Worm (Caenorhabditis elegans) whole organism, L3 larva: ENCODE results near the gene Y44A6B.3.

Source experiments
- R02D3.7 ChIP-seq: fragments of 150-350 bp; optimal IDR thresholded peaks from 2 replicates; lab custom pipeline; 2014; ENCODE audit warnings: missing biosample characterization, missing genetic modification characterization
- ZK546.5 ChIP-seq: sonication (generic microtip); optimal IDR thresholded peaks from 2 replicates; lab custom pipeline; 2017; ENCODE audit warnings: missing biosample characterization, missing genetic modification characterization
- ceh-16 ChIP-seq: sonication (generic microtip); optimal IDR thresholded peaks from 2 replicates; lab custom pipeline; 2017; ENCODE audit warnings: missing biosample characterization, missing genetic modification characterization
- ceh-28 ChIP-seq: fragments of 150-350 bp; optimal IDR thresholded peaks from 2 replicates; lab custom pipeline; 2014; ENCODE audit warnings: missing biosample characterization, missing genetic modification reagents, missing genetic modification characterization
- ceh-82 ChIP-seq: fragments of 150-350 bp; optimal IDR thresholded peaks from 2 replicates; lab custom pipeline; 2014; ENCODE audit warnings: missing biosample characterization, missing genetic modification characterization
- ceh-9 ChIP-seq: sonication (generic microtip); optimal IDR thresholded peaks from 2 replicates; lab custom pipeline; 2018; ENCODE audit warnings: missing biosample characterization, missing genetic modification characterization
- daf-12 ChIP-seq: fragments of 150-350 bp; optimal IDR thresholded peaks from 2 replicates; lab custom pipeline; 2014; ENCODE audit warnings: missing biosample characterization, missing genetic modification reagents, missing genetic modification characterization
- egl-27 ChIP-seq: sonication (generic microtip); optimal IDR thresholded peaks from 4 replicates; lab custom pipeline; 2017; ENCODE audit warnings: missing biosample characterization, missing genetic modification reagents, missing genetic modification characterization
- egl-5 ChIP-seq: fragments of 150-350 bp; optimal IDR thresholded peaks from 2 replicates; lab custom pipeline; 2017; ENCODE audit warnings: missing biosample characterization, missing genetic modification reagents, missing genetic modification characterization, inconsistent platforms
- elt-1 ChIP-seq: fragments of 150-350 bp; optimal IDR thresholded peaks from 2 replicates; lab custom pipeline; 2014; ENCODE audit warnings: missing biosample characterization, missing genetic modification characterization
- elt-2 ChIP-seq: sonication (generic microtip); optimal IDR thresholded peaks from 2 replicates; lab custom pipeline; 2016; ENCODE audit warnings: missing genetic modification reagents, mild to moderate bottlenecking, missing genetic modification characterization, missing compliant biosample characterization
- fkh-10 ChIP-seq: sonication (generic microtip); optimal IDR thresholded peaks from 2 replicates; lab custom pipeline; 2017; ENCODE audit warnings: missing biosample characterization, missing genetic modification reagents, missing genetic modification characterization
- fkh-2 ChIP-seq: fragments of 150-350 bp; optimal IDR thresholded peaks from 2 replicates; lab custom pipeline; 2014; ENCODE audit warnings: missing biosample characterization, missing genetic modification reagents, missing genetic modification characterization
- fos-1 ChIP-seq: fragments of 150-350 bp; optimal IDR thresholded peaks from 2 replicates; lab custom pipeline; 2014; ENCODE audit warnings: missing biosample characterization, missing genetic modification characterization
- hmg-11 ChIP-seq: sonication (generic microtip); optimal IDR thresholded peaks from 2 replicates; lab custom pipeline; 2016; ENCODE audit warnings: missing genetic modification characterization, missing compliant biosample characterization
- jun-1 ChIP-seq: fragments of 150-350 bp; optimal IDR thresholded peaks from 2 replicates; lab custom pipeline; 2014; ENCODE audit warnings: missing biosample characterization, missing genetic modification reagents, missing genetic modification characterization
- lin-39 ChIP-seq: fragments of 150-350 bp; optimal IDR thresholded peaks from 2 replicates; lab custom pipeline; 2018; ENCODE audit warnings: missing biosample characterization, missing genetic modification reagents, missing genetic modification characterization
- mdl-1 ChIP-seq: fragments of 150-350 bp; optimal IDR thresholded peaks from 2 replicates; lab custom pipeline; 2014; ENCODE audit warnings: missing biosample characterization, missing genetic modification characterization
- mml-1 ChIP-seq: fragments of 150-350 bp; sonication (generic microtip); optimal IDR thresholded peaks from 3 replicates; lab custom pipeline; 2014; ENCODE audit warnings: missing biosample characterization, missing genetic modification characterization
- nfya-1 ChIP-seq: sonication (generic microtip); optimal IDR thresholded peaks from 2 replicates; lab custom pipeline; 2017; ENCODE audit warnings: missing genetic modification characterization, mild to moderate bottlenecking, missing compliant biosample characterization, antibody characterized with exemption, moderate library complexity; ENCODE audit not compliant: insufficient read depth
- nhr-23 ChIP-seq: fragments of 150-350 bp; optimal IDR thresholded peaks from 2 replicates; lab custom pipeline; 2014; ENCODE audit warnings: missing biosample characterization, missing genetic modification reagents, missing genetic modification characterization
- nhr-237 ChIP-seq: fragments of 150-350 bp; optimal IDR thresholded peaks from 2 replicates; lab custom pipeline; 2014; ENCODE audit warnings: missing biosample characterization, missing genetic modification characterization
- nhr-28 ChIP-seq: fragments of 150-350 bp; optimal IDR thresholded peaks from 2 replicates; lab custom pipeline; 2014; ENCODE audit warnings: missing biosample characterization, missing genetic modification characterization
- nhr-67 ChIP-seq: fragments of 150-350 bp; optimal IDR thresholded peaks from 2 replicates; lab custom pipeline; 2014; ENCODE audit warnings: missing biosample characterization, missing genetic modification characterization
- nhr-77 ChIP-seq: fragments of 150-350 bp; optimal IDR thresholded peaks from 2 replicates; lab custom pipeline; 2014; ENCODE audit warnings: missing biosample characterization, missing genetic modification characterization
- pha-4 ChIP-seq: fragments of 150-350 bp; optimal IDR thresholded peaks from 2 replicates; lab custom pipeline; 2014; ENCODE audit warnings: missing biosample characterization, missing genetic modification reagents, missing genetic modification characterization
- pqm-1 ChIP-seq: fragments of 150-350 bp; optimal IDR thresholded peaks from 2 replicates; lab custom pipeline; 2017; ENCODE audit warnings: missing biosample characterization, missing genetic modification characterization, inconsistent platforms
- skn-1 ChIP-seq: fragments of 150-350 bp; optimal IDR thresholded peaks from 2 replicates; lab custom pipeline; 2014; ENCODE audit warnings: missing biosample characterization, missing genetic modification characterization
- tbx-2 ChIP-seq: sonication (generic microtip); optimal IDR thresholded peaks from 2 replicates; lab custom pipeline; 2016; ENCODE audit warnings: mild to moderate bottlenecking, missing genetic modification characterization, missing compliant biosample characterization
- zag-1 ChIP-seq: fragments of 150-350 bp; optimal IDR thresholded peaks from 2 replicates; lab custom pipeline; 2014; ENCODE audit warnings: missing biosample characterization, missing genetic modification characterization
- ztf-11 ChIP-seq: fragments of 150-350 bp; optimal IDR thresholded peaks from 2 replicates; lab custom pipeline; 2014; ENCODE audit warnings: missing biosample characterization, missing genetic modification characterization
- ztf-4 ChIP-seq: fragments of 150-350 bp; optimal IDR thresholded peaks from 2 replicates; lab custom pipeline; 2014; ENCODE audit warnings: missing biosample characterization, missing genetic modification characterization

The Y44A6B.3 gene

ce11 chrV:20636855-20637254 lies 1.4 kb downstream of the Y44A6B.3 start, which contains the start of gene ttr-13:
Gene ttr-13, minus strand, starts transcription at chrV:20636955.
- TF ChIP-seq egl-5 (tag; lab: Kevin White, UChicago) (no peak), ZK546.5 (tag; lab: Kevin White, UChicago) (no peak), nfya-1 (tag; lab: Kevin White, UChicago) (no peak), nhr-77 (tag; lab: Kevin White, UChicago) (no peak), ceh-16 (tag; lab: Kevin White, UChicago) (no peak), pha-4 (tag; lab: Kevin White, UChicago) (no peak), fkh-2 (tag; lab: Kevin White, UChicago) (no peak)

- TF ChIP-seq fkh-2 (tag; lab: Kevin White, UChicago) (no peak), mdl-1 (tag; lab: Kevin White, UChicago) (no peak)
- TF ChIP-seq, all 47 proteins: peak for 0
These were observed 3.9 kb downstream of the Y44A6B.3 start, which contains the start of gene F46B3.16 for ce11 chrV:20634330-20634729. Gene F46B3.16, plus strand, starts transcription at chrV:20634630.

- TF ChIP-seq egl-27 (no peak), nhr-23 (tag; lab: Kevin White, UChicago) (no peak), elt-1 (no peak), pqm-1 (tag; lab: Kevin White, UChicago) (no peak), lin-39 (no peak), nhr-28 (tag; lab: Kevin White, UChicago) (no peak), elt-2 (no peak), nhr-237 (tag; lab: Kevin White, UChicago) (no peak), mml-1 (tag; lab: Kevin White, UChicago) (no peak), fkh-2 (tag; lab: Kevin White, UChicago) (no peak), skn-1 (tag; lab: Kevin White, UChicago) (no peak), daf-12 (tag; lab: Kevin White, UChicago) (no peak), tbx-2 (tag; lab: Kevin White, UChicago) (no peak), pha-4 (tag; lab: Kevin White, UChicago) (no peak)
These were observed 4.6 kb downstream of the Y44A6B.3 start, which contains the start of gene F46B3.15 for ce11 chrV:20633619-20634018. Gene F46B3.15, minus strand, starts transcription at chrV:20633719.

DNA sequence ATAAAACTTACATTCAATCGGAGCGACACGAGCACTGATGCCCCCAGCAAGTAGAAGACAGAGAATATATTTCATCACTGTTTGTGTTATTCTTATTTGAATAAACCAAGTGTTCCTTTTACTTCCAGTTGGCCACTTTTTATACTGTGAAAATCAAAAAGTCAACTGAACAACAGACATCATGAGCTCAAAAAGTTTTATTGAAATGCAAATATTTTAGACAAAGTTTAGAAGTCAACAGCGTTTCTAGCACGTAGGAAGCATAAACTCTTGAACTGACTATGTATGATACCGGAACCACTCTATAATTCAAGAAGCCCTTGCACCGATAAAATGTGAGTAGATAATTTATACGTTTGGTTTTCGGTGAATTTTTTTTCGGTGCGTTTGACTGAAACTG lies 7.0 kb downstream of the Y44A6B.3 start, which contains the start of gene F46B3.14:
Gene F46B3.14 (minus strand): TSS at position 101 of the 400 bp plus-strand sequence.
- no peak for TF ChIP-seq zag-1 (tag; lab: Kevin White, UChicago)
- TF ChIP-seq elt-1: no peak
- TF ChIP-seq ztf-4: no peak
- TF ChIP-seq fos-1 (tag; lab: Kevin White, UChicago): no peak
- no peak for TF ChIP-seq nhr-67 (tag; lab: Kevin White, UChicago)
- no peak for TF ChIP-seq fkh-10
- TF ChIP-seq jun-1: no peak
- no peak for TF ChIP-seq elt-2
- TF ChIP-seq ceh-16 (tag; lab: Kevin White, UChicago): no peak
- no peak for TF ChIP-seq ceh-82

ce11 chrV:20626043-20626761 lies 12.0 kb downstream of the Y44A6B.3 start, which contains the start of the genes F46B3.9 and srz-18:
Gene F46B3.9, minus strand, starts transcription at chrV:20626143.
Gene srz-18, plus strand, starts transcription at chrV:20626711.
- TF ChIP-seq pha-4 (tag; lab: Kevin White, UChicago) (no peak), ceh-16 (tag; lab: Kevin White, UChicago) (no peak), zag-1 (tag; lab: Kevin White, UChicago) (no peak), elt-1 (no peak), lin-39 (no peak), nhr-237 (tag; lab: Kevin White, UChicago) (no peak), ztf-4 (no peak), ceh-82 (no peak), egl-27 (no peak), R02D3.7 (tag; lab: Kevin White, UChicago) (no peak), mdl-1 (tag; lab: Kevin White, UChicago) (no peak), ztf-11 (tag; lab: Kevin White, UChicago) (no peak), ceh-9 (tag; lab: Kevin White, UChicago) (no peak), fkh-10 (no peak), hmg-11 (no peak), ceh-28 (no peak)
- TF ChIP-seq, all 47 proteins: peak for 0
